Worm (Caenorhabditis elegans): ENCODE measurements around the gene inso-1.

The inso-1 gene

DNA sequence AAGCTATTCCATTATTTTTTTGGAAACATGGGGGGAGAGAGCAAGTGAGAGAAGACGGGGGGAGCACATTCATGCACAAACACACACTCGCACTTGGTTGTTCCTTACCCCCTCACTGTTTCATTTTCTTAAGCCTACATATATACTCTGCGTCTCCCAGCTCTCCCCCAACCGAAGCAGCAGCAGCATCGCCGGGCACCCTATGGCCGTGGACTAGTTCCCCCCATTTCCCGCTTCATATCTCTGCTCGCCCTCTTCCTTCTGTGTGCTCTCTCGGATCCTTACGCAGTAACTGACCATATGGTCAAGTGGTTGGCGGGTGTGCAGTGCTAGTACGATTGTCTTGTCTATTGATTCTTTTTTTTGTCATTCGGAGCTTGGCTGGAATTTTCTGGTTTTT, 2.3 kb downstream of the inso-1 start (continued):
- TF ChIP-seq nhr-77 (tag; optimal IDR thresholded peaks at IDR 0.05) (peak; percentile 7), rnt-1 (tag; optimal IDR thresholded peaks at IDR 0.05) (peak; percentile 92), sup-37 (GFP tag; optimal IDR thresholded peaks at IDR 0.05) (peak; percentile 19), blmp-1 (tag; optimal IDR thresholded peaks at IDR 0.05) (no peak), lin-13 (GFP tag; optimal IDR thresholded peaks at IDR 0.05) (peak; percentile 49), ceh-88 (GFP tag; IDR thresholded peaks at IDR 0.05) (no peak), ceh-63 (GFP tag; optimal IDR thresholded peaks at IDR 0.05) (no peak), aha-1 (tag; optimal IDR thresholded peaks at IDR 0.05) (no peak), nhr-76 (tag; optimal IDR thresholded peaks at IDR 0.05) (no peak), alr-1 (tag; optimal IDR thresholded peaks at IDR 0.05; ENCODE audit: borderline replicate concordance) (no peak), nhr-12 (tag; optimal IDR thresholded peaks at IDR 0.05) (no peak), hlh-17 (GFP tag; optimal IDR thresholded peaks at IDR 0.05; ENCODE audit: borderline replicate concordance) (no peak), lin-15B (tag; optimal IDR thresholded peaks at IDR 0.05) (peak; percentile 3), ets-5 (GFP tag; IDR thresholded peaks at IDR 0.05) (0 out of 2 replicates have a peak, but pooled peaks have one; percentile 53), lsy-2 (tag; optimal IDR thresholded peaks at IDR 0.05) (peak; percentile 50 to 75), nhr-237 (tag; optimal IDR thresholded peaks at IDR 0.05) (no peak), skn-1 (tag; optimal IDR thresholded peaks at IDR 0.05) (peak; percentile 92), mab-9 (GFP tag; IDR thresholded peaks at IDR 0.05) (0 out of 2 replicates have a peak, but pooled peaks have one; percentile 31), fos-1 (tag; optimal IDR thresholded peaks at IDR 0.05) (peak; percentile 74), mdl-1 (tag; optimal IDR thresholded peaks at IDR 0.05) (peak in 1 of 2 experiments; percentile 60), nhr-28 (tag; optimal IDR thresholded peaks at IDR 0.05) (no peak), ama-1 (optimal IDR thresholded peaks at IDR 0.05) (no peak), fkh-10 (GFP tag; optimal IDR thresholded peaks at IDR 0.05) (peak; percentile 53), efl-1 (optimal IDR thresholded peaks at IDR 0.05) (peak; percentile 48 to 74), efl-1 (GFP tag; optimal IDR thresholded peaks at IDR 0.05 in 1 of 2) (peak in 1 of 2 experiments; percentile 22), tbx-2 (tag; optimal IDR thresholded peaks at IDR 0.05) (peak; percentile 68), ceh-8 (GFP tag; optimal IDR thresholded peaks at IDR 0.05) (peak; percentile 1), dpl-1 (GFP tag; optimal IDR thresholded peaks at IDR 0.05) (peak; percentile 40 to 64 (median 52)), grh-1 (GFP tag; IDR thresholded peaks at IDR 0.05) (no peak), sox-4 (tag; optimal IDR thresholded peaks at IDR 0.05) (no peak), unc-30 (tag; optimal IDR thresholded peaks at IDR 0.05) (no peak), efl-3 (GFP tag; optimal IDR thresholded peaks at IDR 0.05) (no peak), snpc-4 (tag; optimal IDR thresholded peaks at IDR 0.05) (peak; percentile 34), nhr-90 (tag; optimal IDR thresholded peaks at IDR 0.05; ENCODE audit: poor library complexity) (peak; percentile 26), pag-3 (tag; optimal IDR thresholded peaks at IDR 0.05; ENCODE audit: borderline replicate concordance, insufficient read depth) (no peak)

DNA sequence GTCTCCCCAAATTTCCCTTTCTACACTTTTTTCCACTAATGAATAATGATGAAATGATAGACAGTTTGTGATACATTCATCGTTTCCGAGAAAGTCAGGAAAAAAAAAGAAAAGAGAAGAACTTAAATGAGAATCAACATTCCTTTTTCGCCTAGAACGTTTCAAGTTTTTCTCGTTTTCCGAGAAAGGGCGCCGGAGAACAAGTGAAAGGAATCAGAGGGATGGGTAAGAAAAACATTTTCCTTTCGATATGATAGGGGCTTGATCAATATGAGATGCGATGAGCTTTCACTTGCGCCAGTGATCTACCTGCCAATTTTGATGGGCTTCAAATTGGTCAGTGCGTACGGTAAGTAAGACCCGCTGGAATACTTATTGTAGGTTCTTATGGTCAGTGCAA, 9.5 kb downstream of the inso-1 start:
- TF ChIP-seq blmp-1 (tag; optimal IDR thresholded peaks at IDR 0.05) (peak; percentile 98), irx-1 (tag; optimal IDR thresholded peaks at IDR 0.05) (no peak)

DNA sequence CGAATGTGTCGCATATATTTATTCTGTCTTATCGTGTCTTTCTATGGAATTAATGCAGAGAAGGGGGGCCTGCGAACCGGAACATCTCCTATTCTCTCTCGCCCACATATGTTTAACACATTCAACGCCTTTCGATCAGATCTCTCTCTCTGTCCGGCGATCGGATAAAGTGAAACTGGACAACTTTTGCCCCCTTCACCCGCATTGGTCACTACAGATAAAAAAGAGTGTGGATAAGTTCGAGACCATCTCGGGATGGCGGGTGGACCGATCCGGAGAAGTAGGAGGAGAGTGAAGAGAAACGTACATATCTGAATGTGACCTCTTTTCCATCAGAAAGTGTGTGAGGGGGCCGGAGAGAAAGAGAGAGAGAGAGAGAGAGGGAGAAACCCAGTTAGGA, 11.1 kb downstream of the inso-1 start, which contains the start of gene H42K12.3:
Gene H42K12.3, plus strand, starts transcription at position 308 of the 400 bp plus-strand sequence.
- peak; percentile 96 for TF ChIP-seq blmp-1 (tag; optimal IDR thresholded peaks at IDR 0.05)
- no peak for TF ChIP-seq snpc-4 (tag; optimal IDR thresholded peaks at IDR 0.05)
- no peak for TF ChIP-seq sox-4 (tag; optimal IDR thresholded peaks at IDR 0.05)
- TF ChIP-seq egl-13 (tag; optimal IDR thresholded peaks at IDR 0.05), result no peak

ce11 chrX:1311577-1311976, 11.6 kb downstream of the inso-1 start:
- TF ChIP-seq aha-1 (tag; optimal IDR thresholded peaks at IDR 0.05) (no peak), elt-2 (tag; optimal IDR thresholded peaks at IDR 0.05) (peak; percentile 36)

All from whole organism, L1 larva.